1 fruit fly cellular context compared by ENCODE assay signal in the genomic region with DNA sequence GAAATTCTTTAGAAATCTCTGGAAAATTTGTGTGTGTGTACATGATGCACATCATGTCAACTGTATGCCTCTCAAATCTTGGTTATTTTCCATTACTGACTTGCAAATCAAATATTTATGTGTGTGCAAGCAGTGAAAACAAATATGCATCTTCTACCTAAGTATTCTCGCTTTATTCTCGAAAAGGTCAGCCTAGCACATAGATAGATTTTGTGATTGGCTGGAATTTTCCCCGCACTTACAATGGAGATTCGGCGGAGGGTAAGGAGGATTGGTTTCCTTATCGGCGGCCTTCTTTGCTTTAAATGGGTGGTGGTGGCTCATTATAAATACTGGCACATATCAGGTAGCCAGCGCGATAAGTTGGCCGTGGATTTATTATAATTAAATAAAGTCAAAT.
A peak's percentile ranks its signal among the peaks of the same experiment; 100 is the strongest.
TF ChIP-seq lines count a peak whose summit lies in the region.

No protein-coding gene starts in this region.

TF ChIP-seq in whole organism, embryonic, 481 proteins besides CTCF, POLR2A, EP300 and RAD21 (continued from another document and continues in another):
- no peak for TF ChIP-seq CG10431 (GFP tag; optimal IDR thresholded peaks at IDR 0.05; lab: Kevin White, UChicago)
- no peak for TF ChIP-seq Ets97D (GFP tag; optimal IDR thresholded peaks at IDR 0.05; lab: Kevin White, UChicago)
- no peak for TF ChIP-seq chinmo (GFP tag; IDR thresholded peaks at IDR 0.05; lab: Robert Waterston, UW; ENCODE audit: partially characterized antibody)
- TF ChIP-seq Elba2 (GFP tag; optimal IDR thresholded peaks at IDR 0.05; lab: Kevin White, UChicago) = no peak
- TF ChIP-seq H15 (GFP tag; IDR thresholded peaks at IDR 0.05; lab: Robert Waterston, UW) = no peak
- TF ChIP-seq bowl (GFP tag; IDR thresholded peaks at IDR 0.05; lab: Robert Waterston, UW) = no peak
- TF ChIP-seq CG12299 (tag; optimal IDR thresholded peaks at IDR 0.05; lab: Kevin White, UChicago) = no peak
- no peak for TF ChIP-seq CG9932 (GFP tag; IDR thresholded peaks at IDR 0.05; lab: Robert Waterston, UW)
- TF ChIP-seq corto (GFP tag; optimal IDR thresholded peaks at IDR 0.05; lab: Kevin White, UChicago) = no peak
- no peak for TF ChIP-seq CG1024 (GFP tag; IDR thresholded peaks at IDR 0.05; lab: Robert Waterston, UW)
- TF ChIP-seq BtbVII (GFP tag; optimal IDR thresholded peaks at IDR 0.05; lab: Kevin White, UChicago) = no peak
- no peak for TF ChIP-seq Oli (tag; optimal IDR thresholded peaks at IDR 0.05; lab: Kevin White, UChicago)
- no peak for TF ChIP-seq esg (GFP tag; conservative IDR thresholded peaks at IDR 0.05; lab: Robert Waterston, UW)
- no peak for TF ChIP-seq lov (optimal IDR thresholded peaks at IDR 0.05; lab: Kevin White, UChicago)
- TF ChIP-seq lov (GFP tag; IDR thresholded peaks at IDR 0.05; lab: Robert Waterston, UW) = no peak
- TF ChIP-seq cas (GFP tag; IDR thresholded peaks at IDR 0.05; lab: Robert Waterston, UW) = no peak
- no peak for TF ChIP-seq Rfx (GFP tag; IDR thresholded peaks at IDR 0.05; lab: Robert Waterston, UW)
- no peak for TF ChIP-seq gsb (GFP tag; IDR thresholded peaks at IDR 0.05; lab: Robert Waterston, UW)
- no peak for TF ChIP-seq CG15011 (GFP tag; optimal IDR thresholded peaks at IDR 0.05; lab: Kevin White, UChicago)
- TF ChIP-seq CG18262 (tag; optimal IDR thresholded peaks at IDR 0.05; lab: Kevin White, UChicago) = peak; percentile 20
- TF ChIP-seq CG11247 (GFP tag; IDR thresholded peaks at IDR 0.05; lab: Robert Waterston, UW) = no peak
- no peak for TF ChIP-seq CG6854 (GFP tag; optimal IDR thresholded peaks at IDR 0.05; lab: Kevin White, UChicago)
- no peak for TF ChIP-seq Atf3 (GFP tag; optimal IDR thresholded peaks at IDR 0.05; lab: Kevin White, UChicago)
- TF ChIP-seq grau (tag; optimal IDR thresholded peaks at IDR 0.05; lab: Kevin White, UChicago) = no peak
- no peak for TF ChIP-seq CG7839 (tag; optimal IDR thresholded peaks at IDR 0.05; lab: Kevin White, UChicago)
- TF ChIP-seq kay (GFP tag; optimal IDR thresholded peaks at IDR 0.05; lab: Kevin White, UChicago) = no peak
- TF ChIP-seq sug (tag; optimal IDR thresholded peaks at IDR 0.05; lab: Kevin White, UChicago) = no peak
- TF ChIP-seq CG31388 (GFP tag; optimal IDR thresholded peaks at IDR 0.05; lab: Kevin White, UChicago) = no peak
- no peak for TF ChIP-seq CG3726 (GFP tag; IDR thresholded peaks at IDR 0.05; lab: Robert Waterston, UW)
- TF ChIP-seq CG7556 (GFP tag; optimal IDR thresholded peaks at IDR 0.05; lab: Kevin White, UChicago) = no peak
- TF ChIP-seq CG10565 (GFP tag; optimal IDR thresholded peaks at IDR 0.05; lab: Kevin White, UChicago) = no peak
- no peak for TF ChIP-seq CG17612 (GFP tag; IDR thresholded peaks at IDR 0.05; lab: Robert Waterston, UW)
- TF ChIP-seq Sox100B (GFP tag; optimal IDR thresholded peaks at IDR 0.05; lab: Kevin White, UChicago) = no peak
- no peak for TF ChIP-seq CG30403 (GFP tag; optimal IDR thresholded peaks at IDR 0.05; lab: Kevin White, UChicago)
- no peak for TF ChIP-seq caup (GFP tag; optimal IDR thresholded peaks at IDR 0.05; lab: Kevin White, UChicago; ENCODE audit: severe bottlenecking)
- no peak for TF ChIP-seq lilli (GFP tag; optimal IDR thresholded peaks at IDR 0.05; lab: Kevin White, UChicago)
- no peak for TF ChIP-seq Drgx (GFP tag; IDR thresholded peaks at IDR 0.05; lab: Robert Waterston, UW)
- no peak for TF ChIP-seq CG8388 (GFP tag; optimal IDR thresholded peaks at IDR 0.05; lab: Kevin White, UChicago)
- no peak for TF ChIP-seq rib (GFP tag; IDR thresholded peaks at IDR 0.05; lab: Robert Waterston, UW)
- TF ChIP-seq Hr3 (GFP tag; optimal IDR thresholded peaks at IDR 0.05; lab: Kevin White, UChicago) = no peak
- no peak for TF ChIP-seq CG6683 (GFP tag; optimal IDR thresholded peaks at IDR 0.05; lab: Kevin White, UChicago)
- TF ChIP-seq Hr39 (optimal IDR thresholded peaks at IDR 0.05; lab: Kevin White, UChicago) = no peak
- no peak for TF ChIP-seq CrebB (tag; optimal IDR thresholded peaks at IDR 0.05; lab: Kevin White, UChicago)
- TF ChIP-seq HLH3B (GFP tag; IDR thresholded peaks at IDR 0.05; lab: Robert Waterston, UW) = no peak
- no peak for TF ChIP-seq HLH54F (GFP tag; optimal IDR thresholded peaks at IDR 0.05; lab: Kevin White, UChicago)
- peak; percentile 30 for TF ChIP-seq CG2875 (GFP tag; optimal IDR thresholded peaks at IDR 0.05; lab: Kevin White, UChicago)
- no peak for TF ChIP-seq wdn (GFP tag; IDR thresholded peaks at IDR 0.05; lab: Robert Waterston, UW)
- TF ChIP-seq CG6689 (GFP tag; IDR thresholded peaks at IDR 0.05; lab: Robert Waterston, UW) = no peak
- TF ChIP-seq CG17568 (GFP tag; optimal IDR thresholded peaks at IDR 0.05; lab: Kevin White, UChicago) = peak; percentile 4
- TF ChIP-seq ham (GFP tag; IDR thresholded peaks at IDR 0.05; lab: Robert Waterston, UW) = no peak
- TF ChIP-seq exex (tag; optimal IDR thresholded peaks at IDR 0.05; lab: Kevin White, UChicago) = peak; percentile 42
- TF ChIP-seq lbe (GFP tag; optimal IDR thresholded peaks at IDR 0.05; lab: Kevin White, UChicago) = no peak
- peak; percentile 35 for TF ChIP-seq CG33557 (GFP tag; optimal IDR thresholded peaks at IDR 0.05; lab: Kevin White, UChicago)
- no peak for TF ChIP-seq Vsx1 (GFP tag; optimal IDR thresholded peaks at IDR 0.05; lab: Kevin White, UChicago)
- no peak for TF ChIP-seq Tbp (GFP tag; optimal IDR thresholded peaks at IDR 0.05; lab: Kevin White, UChicago)
- no peak for TF ChIP-seq sqz (GFP tag; optimal IDR thresholded peaks at IDR 0.05; lab: Kevin White, UChicago)
- peak; percentile 68 for TF ChIP-seq ac (GFP tag; optimal IDR thresholded peaks at IDR 0.05; lab: Kevin White, UChicago)
- TF ChIP-seq CkIIα-i1 (GFP tag; IDR thresholded peaks at IDR 0.05; lab: Robert Waterston, UW) = no peak
- no peak for TF ChIP-seq PHDP (tag; optimal IDR thresholded peaks at IDR 0.05; lab: Kevin White, UChicago)
- TF ChIP-seq CG8359 (GFP tag; optimal IDR thresholded peaks at IDR 0.05; lab: Kevin White, UChicago; ENCODE audit: borderline replicate concordance) = no peak
- TF ChIP-seq Hand (GFP tag; optimal IDR thresholded peaks at IDR 0.05; lab: Kevin White, UChicago) = no peak
- peak; percentile 53 for TF ChIP-seq CG1603 (tag; optimal IDR thresholded peaks at IDR 0.05; lab: Kevin White, UChicago)
- TF ChIP-seq Neu2 (GFP tag; optimal IDR thresholded peaks at IDR 0.05; lab: Kevin White, UChicago; ENCODE audit: borderline replicate concordance) = no peak
- no peak for TF ChIP-seq CG6272 (GFP tag; IDR thresholded peaks at IDR 0.05; lab: Robert Waterston, UW)
- TF ChIP-seq ems (GFP tag; optimal IDR thresholded peaks at IDR 0.05; lab: Kevin White, UChicago) = no peak
- TF ChIP-seq Max (GFP tag; optimal IDR thresholded peaks at IDR 0.05; lab: Kevin White, UChicago) = no peak
- TF ChIP-seq nmo (GFP tag; optimal IDR thresholded peaks at IDR 0.05; lab: Kevin White, UChicago) = no peak
- TF ChIP-seq CG12744 (GFP tag; optimal IDR thresholded peaks at IDR 0.05; lab: Kevin White, UChicago) = no peak
- TF ChIP-seq CG11093 (GFP tag; IDR thresholded peaks at IDR 0.05; lab: Robert Waterston, UW) = no peak
- no peak for TF ChIP-seq p53 (GFP tag; optimal IDR thresholded peaks at IDR 0.05; lab: Kevin White, UChicago)
- TF ChIP-seq chn (GFP tag; optimal IDR thresholded peaks at IDR 0.05; lab: Kevin White, UChicago) = no peak
- TF ChIP-seq bsh (GFP tag; optimal IDR thresholded peaks at IDR 0.05; lab: Kevin White, UChicago) = peak in 1 of 2 experiments; percentile 43
- no peak for TF ChIP-seq Mes4 (GFP tag; optimal IDR thresholded peaks at IDR 0.05; lab: Kevin White, UChicago)
- TF ChIP-seq jing (GFP tag; optimal IDR thresholded peaks at IDR 0.05; lab: Kevin White, UChicago) = no peak
- TF ChIP-seq TFAM (GFP tag; optimal IDR thresholded peaks at IDR 0.05; lab: Kevin White, UChicago) = no peak
- no peak for TF ChIP-seq CG2889 (GFP tag; IDR thresholded peaks at IDR 0.05; lab: Robert Waterston, UW)
- no peak for TF ChIP-seq vfl (GFP tag; optimal IDR thresholded peaks at IDR 0.05; lab: Kevin White, UChicago)
- TF ChIP-seq Hr78 (GFP tag; optimal IDR thresholded peaks at IDR 0.05; lab: Kevin White, UChicago) = peak in 1 of 2 experiments; percentile 59
- TF ChIP-seq CG13424 (tag; optimal IDR thresholded peaks at IDR 0.05; lab: Kevin White, UChicago) = peak; percentile 12
- TF ChIP-seq cad (GFP tag; optimal IDR thresholded peaks at IDR 0.05; lab: Kevin White, UChicago) = no peak
- no peak for TF ChIP-seq schlank (tag; optimal IDR thresholded peaks at IDR 0.05; lab: Kevin White, UChicago)
- no peak for TF ChIP-seq jigr1 (GFP tag; IDR thresholded peaks at IDR 0.05; lab: Robert Waterston, UW)
- peak; percentile 4 for TF ChIP-seq CG7745 (tag; optimal IDR thresholded peaks at IDR 0.05; lab: Kevin White, UChicago)
- TF ChIP-seq unc-4 (GFP tag; IDR thresholded peaks at IDR 0.05; lab: Robert Waterston, UW; ENCODE audit: partially characterized antibody) = no peak
- TF ChIP-seq CG6791 (GFP tag; IDR thresholded peaks at IDR 0.05; lab: Robert Waterston, UW; ENCODE audit: partially characterized antibody) = no peak
- no peak for TF ChIP-seq Lpt (GFP tag; optimal IDR thresholded peaks at IDR 0.05; lab: Kevin White, UChicago)
- TF ChIP-seq CG9876 (GFP tag; optimal IDR thresholded peaks at IDR 0.05; lab: Kevin White, UChicago) = no peak
- no peak for TF ChIP-seq cwo (GFP tag; optimal IDR thresholded peaks at IDR 0.05; lab: Kevin White, UChicago)
- TF ChIP-seq CG14710 (tag; optimal IDR thresholded peaks at IDR 0.05; lab: Kevin White, UChicago) = peak; percentile 29
- no peak for TF ChIP-seq CG3838 (GFP tag; optimal IDR thresholded peaks at IDR 0.05; lab: Kevin White, UChicago)
- no peak for TF ChIP-seq CG31441 (GFP tag; IDR thresholded peaks at IDR 0.05; lab: Robert Waterston, UW)
- TF ChIP-seq CG34422 (GFP tag; IDR thresholded peaks at IDR 0.05; lab: Robert Waterston, UW) = no peak
- no peak for TF ChIP-seq CG31224 (GFP tag; IDR thresholded peaks at IDR 0.05; lab: Robert Waterston, UW)
- TF ChIP-seq zf30C (GFP tag; optimal IDR thresholded peaks at IDR 0.05; lab: Kevin White, UChicago) = no peak
- peak; percentile 29 for TF ChIP-seq gem (tag; optimal IDR thresholded peaks at IDR 0.05; lab: Kevin White, UChicago)
- TF ChIP-seq fd102C (GFP tag; optimal IDR thresholded peaks at IDR 0.05; lab: Kevin White, UChicago) = peak; percentile 85
- no peak for TF ChIP-seq repo (GFP tag; optimal IDR thresholded peaks at IDR 0.05; lab: Kevin White, UChicago)
- TF ChIP-seq tna (GFP tag; IDR thresholded peaks at IDR 0.05; lab: Robert Waterston, UW; ENCODE audit: partially characterized antibody) = no peak
- peak; percentile 55 for TF ChIP-seq Nf-YB (GFP tag; optimal IDR thresholded peaks at IDR 0.05; lab: Kevin White, UChicago)
- TF ChIP-seq dpn (GFP tag; optimal IDR thresholded peaks at IDR 0.05; lab: Kevin White, UChicago) = no peak
- TF ChIP-seq CG4328 (GFP tag; optimal IDR thresholded peaks at IDR 0.05; lab: Kevin White, UChicago) = no peak
- TF ChIP-seq CG6813 (GFP tag; optimal IDR thresholded peaks at IDR 0.05; lab: Kevin White, UChicago) = peak; percentile 23
- no peak for TF ChIP-seq ind (GFP tag; optimal IDR thresholded peaks at IDR 0.05; lab: Kevin White, UChicago)
- no peak for TF ChIP-seq Ada2b (GFP tag; IDR thresholded peaks at IDR 0.05; lab: Robert Waterston, UW)
- no peak for TF ChIP-seq Hr51 (GFP tag; optimal IDR thresholded peaks at IDR 0.05; lab: Kevin White, UChicago)
- TF ChIP-seq ranshi (GFP tag; IDR thresholded peaks at IDR 0.05; lab: Robert Waterston, UW) = no peak
- no peak for TF ChIP-seq CG7357 (GFP tag; IDR thresholded peaks at IDR 0.05; lab: Robert Waterston, UW)
- TF ChIP-seq CG11456 (GFP tag; IDR thresholded peaks at IDR 0.05; lab: Robert Waterston, UW) = no peak
- TF ChIP-seq Fer3 (tag; optimal IDR thresholded peaks at IDR 0.05; lab: Kevin White, UChicago) = no peak
- TF ChIP-seq HLH4C (GFP tag; IDR thresholded peaks at IDR 0.05; lab: Robert Waterston, UW; ENCODE audit: partially characterized antibody) = no peak
- no peak for TF ChIP-seq CG15601 (tag; optimal IDR thresholded peaks at IDR 0.05; lab: Kevin White, UChicago)
- no peak for TF ChIP-seq NFAT (GFP tag; IDR thresholded peaks at IDR 0.05; lab: Robert Waterston, UW)
- TF ChIP-seq al (GFP tag; IDR thresholded peaks at IDR 0.05; lab: Robert Waterston, UW) = no peak
- no peak for TF ChIP-seq Adf1 (GFP tag; IDR thresholded peaks at IDR 0.05; lab: Robert Waterston, UW)
- no peak for TF ChIP-seq zfh2 (GFP tag; optimal IDR thresholded peaks at IDR 0.05; lab: Kevin White, UChicago)
- TF ChIP-seq Spps (tag; optimal IDR thresholded peaks at IDR 0.05; lab: Kevin White, UChicago) = no peak
- TF ChIP-seq CG10543 (GFP tag; optimal IDR thresholded peaks at IDR 0.05; lab: Kevin White, UChicago) = no peak
- no peak for TF ChIP-seq ci (GFP tag; IDR thresholded peaks at IDR 0.05; lab: Robert Waterston, UW)
- TF ChIP-seq stc (GFP tag; IDR thresholded peaks at IDR 0.05; lab: Robert Waterston, UW) = no peak
- TF ChIP-seq CG6654 (GFP tag; optimal IDR thresholded peaks at IDR 0.05; lab: Kevin White, UChicago) = no peak
- no peak for TF ChIP-seq mam (GFP tag; optimal IDR thresholded peaks at IDR 0.05; lab: Kevin White, UChicago)
- peak; percentile 8 for TF ChIP-seq CG4820 (GFP tag; optimal IDR thresholded peaks at IDR 0.05; lab: Kevin White, UChicago)
- TF ChIP-seq CG12236 (GFP tag; optimal IDR thresholded peaks at IDR 0.05; lab: Kevin White, UChicago) = no peak
- TF ChIP-seq fu2 (GFP tag; optimal IDR thresholded peaks at IDR 0.05; lab: Kevin White, UChicago) = no peak
- peak; percentile 2 for TF ChIP-seq HLHmδ (GFP tag; optimal IDR thresholded peaks at IDR 0.05; lab: Kevin White, UChicago)
- TF ChIP-seq CG17912 (GFP tag; optimal IDR thresholded peaks at IDR 0.05; lab: Kevin White, UChicago) = no peak
- TF ChIP-seq Fer2 (tag; optimal IDR thresholded peaks at IDR 0.05; lab: Kevin White, UChicago) = no peak
- TF ChIP-seq ro (GFP tag; IDR thresholded peaks at IDR 0.05; lab: Robert Waterston, UW) = no peak
- TF ChIP-seq CG13894 (tag; optimal IDR thresholded peaks at IDR 0.05; lab: Kevin White, UChicago) = no peak
- peak; percentile 19 for TF ChIP-seq CG3407 (GFP tag; optimal IDR thresholded peaks at IDR 0.05; lab: Kevin White, UChicago)
- peak; percentile 3 for TF ChIP-seq Hsf (GFP tag; optimal IDR thresholded peaks at IDR 0.05; lab: Kevin White, UChicago)
- TF ChIP-seq NC2β (GFP tag; optimal IDR thresholded peaks at IDR 0.05; lab: Kevin White, UChicago) = no peak
- no peak for TF ChIP-seq tup (GFP tag; optimal IDR thresholded peaks at IDR 0.05; lab: Kevin White, UChicago)
- TF ChIP-seq eyg (GFP tag; optimal IDR thresholded peaks at IDR 0.05; lab: Kevin White, UChicago) = no peak
- TF ChIP-seq CG17328 (GFP tag; IDR thresholded peaks at IDR 0.05; lab: Robert Waterston, UW) = peak; percentile 16; the same call in 1 of the 2 replicates
